Worm (Caenorhabditis elegans): ENCODE measurements around the gene clh-6.
"Not testable (repeated sequence)": the region's sequence is repeated elsewhere in the genome, so short reads cannot be mapped to it uniquely, and the experiment has no call there.

clh-6 gene

ce11 chrV:12024273-12024672, 38.9 kb downstream of the clh-6 start:
- no peak for TF ChIP-seq nhr-11 (tag; optimal IDR thresholded peaks at IDR 0.05)
- TF ChIP-seq lin-39 (tag; optimal IDR thresholded peaks at IDR 0.05), result peak; percentile 76
- no peak for TF ChIP-seq ZK546.5 (tag; optimal IDR thresholded peaks at IDR 0.05)
- TF ChIP-seq zag-1 (tag; optimal IDR thresholded peaks at IDR 0.05), result no peak
- peak; percentile 39 for TF ChIP-seq fkh-10 (GFP tag; optimal IDR thresholded peaks at IDR 0.05)
- no peak for TF ChIP-seq nhr-12 (tag; optimal IDR thresholded peaks at IDR 0.05)
- TF ChIP-seq nhr-67 (tag; optimal IDR thresholded peaks at IDR 0.05), result no peak
- no peak for TF ChIP-seq ceh-9 (tag; optimal IDR thresholded peaks at IDR 0.05)
- TF ChIP-seq ceh-16 (tag; optimal IDR thresholded peaks at IDR 0.05), result no peak
- no peak for TF ChIP-seq nhr-23 (tag; optimal IDR thresholded peaks at IDR 0.05)
- peak; percentile 12 for TF ChIP-seq snpc-4 (tag; optimal IDR thresholded peaks at IDR 0.05)
- TF ChIP-seq unc-62 (GFP tag; optimal IDR thresholded peaks at IDR 0.05), result no peak
- peak; percentile 63 for TF ChIP-seq hmg-11 (tag; optimal IDR thresholded peaks at IDR 0.05)
- peak; percentile 51 for TF ChIP-seq nfya-1 (tag; optimal IDR thresholded peaks at IDR 0.05; ENCODE audit: insufficient read depth)
- no peak for TF ChIP-seq ceh-82 (tag; optimal IDR thresholded peaks at IDR 0.05)
- no peak for TF ChIP-seq ztf-4 (tag; optimal IDR thresholded peaks at IDR 0.05)
- no peak for TF ChIP-seq skn-1 (tag; optimal IDR thresholded peaks at IDR 0.05)
- no peak for TF ChIP-seq pha-4 (tag; optimal IDR thresholded peaks at IDR 0.05)
- TF ChIP-seq egl-5 (tag; optimal IDR thresholded peaks at IDR 0.05), result peak; percentile 17

- TF ChIP-seq lsy-12 (tag; optimal IDR thresholded peaks at IDR 0.05) (no peak), nhr-67 (tag; optimal IDR thresholded peaks at IDR 0.05) (no peak), elt-2 (tag; optimal IDR thresholded peaks at IDR 0.05) (peak; percentile 39), fos-1 (tag; optimal IDR thresholded peaks at IDR 0.05) (no peak), pqm-1 (tag; optimal IDR thresholded peaks at IDR 0.05) (peak; percentile 70), hmg-11 (tag; optimal IDR thresholded peaks at IDR 0.05) (no peak)
These were observed 42.2 kb downstream of the clh-6 start for ce11 chrV:12020940-12021339.

ce11 chrV:12020026-12020425, 43.1 kb downstream of the clh-6 start, which contains the start of gene F10C2.3:
Gene F10C2.3, plus strand, starts transcription at chrV:12020326.
- TF ChIP-seq fos-1, nhr-11, R02D3.7 (tag; optimal IDR thresholded peaks at IDR 0.05): not testable (repeated sequence)

ce11 chrV:12013298-12013697, 49.9 kb downstream of the clh-6 start, which contains the start of gene add-2:
Gene add-2, minus strand, starts transcription at chrV:12013406.
- TF ChIP-seq ceh-9 (tag; optimal IDR thresholded peaks at IDR 0.05) (no peak), sea-2 (GFP tag; optimal IDR thresholded peaks at IDR 0.05) (no peak), nhr-12 (tag; optimal IDR thresholded peaks at IDR 0.05) (no peak), nhr-11 (tag; optimal IDR thresholded peaks at IDR 0.05) (no peak), elt-2 (tag; optimal IDR thresholded peaks at IDR 0.05) (peak; percentile 52), ztf-11 (tag; optimal IDR thresholded peaks at IDR 0.05) (no peak), pha-4 (tag; optimal IDR thresholded peaks at IDR 0.05) (peak; percentile 65), snpc-4 (tag; optimal IDR thresholded peaks at IDR 0.05) (no peak), skn-1 (tag; optimal IDR thresholded peaks at IDR 0.05) (no peak), nhr-43 (tag; optimal IDR thresholded peaks at IDR 0.05; ENCODE audit: poor library complexity, severe bottlenecking) (no peak), eor-1 (tag; optimal IDR thresholded peaks at IDR 0.05) (no peak), tbx-2 (tag; optimal IDR thresholded peaks at IDR 0.05) (no peak), ama-1 (optimal IDR thresholded peaks at IDR 0.05) (no peak), mdl-1 (tag; optimal IDR thresholded peaks at IDR 0.05) (no peak), egl-27 (tag; optimal IDR thresholded peaks at IDR 0.05) (no peak), hmg-11 (tag; optimal IDR thresholded peaks at IDR 0.05) (no peak), ceh-28 (tag; optimal IDR thresholded peaks at IDR 0.05) (no peak), nhr-23 (tag; optimal IDR thresholded peaks at IDR 0.05) (no peak), pqm-1 (tag; optimal IDR thresholded peaks at IDR 0.05) (peak; percentile 50), nhr-25 (tag; optimal IDR thresholded peaks at IDR 0.05) (no peak), egl-5 (tag; optimal IDR thresholded peaks at IDR 0.05) (no peak), lin-39 (tag; optimal IDR thresholded peaks at IDR 0.05) (no peak), nhr-77 (tag; optimal IDR thresholded peaks at IDR 0.05) (no peak), elt-1 (tag; optimal IDR thresholded peaks at IDR 0.05) (no peak), ceh-16 (tag; optimal IDR thresholded peaks at IDR 0.05) (no peak)

All from whole organism, L3 larva.